Worm (Caenorhabditis elegans) whole organism, L3 larva: ENCODE results near the gene hlh-4.

Experiments used
- R02D3.7 ChIP-seq: fragments of 150-350 bp; optimal IDR thresholded peaks from 2 replicates; lab custom pipeline; 2014; ENCODE audit warnings: missing biosample characterization, missing genetic modification characterization
- ZK546.5 ChIP-seq: sonication (generic microtip); optimal IDR thresholded peaks from 2 replicates; lab custom pipeline; 2017; ENCODE audit warnings: missing biosample characterization, missing genetic modification characterization
- aly-2 ChIP-seq: fragments of 150-350 bp; optimal IDR thresholded peaks from 2 replicates; lab custom pipeline; 2014; ENCODE audit warnings: missing biosample characterization, missing genetic modification characterization
- ceh-16 ChIP-seq: sonication (generic microtip); optimal IDR thresholded peaks from 2 replicates; lab custom pipeline; 2017; ENCODE audit warnings: missing biosample characterization, missing genetic modification characterization
- ceh-28 ChIP-seq: fragments of 150-350 bp; optimal IDR thresholded peaks from 2 replicates; lab custom pipeline; 2014; ENCODE audit warnings: missing biosample characterization, missing genetic modification reagents, missing genetic modification characterization
- ceh-9 ChIP-seq: sonication (generic microtip); optimal IDR thresholded peaks from 2 replicates; lab custom pipeline; 2018; ENCODE audit warnings: missing biosample characterization, missing genetic modification characterization
- daf-12 ChIP-seq: fragments of 150-350 bp; optimal IDR thresholded peaks from 2 replicates; lab custom pipeline; 2014; ENCODE audit warnings: missing biosample characterization, missing genetic modification reagents, missing genetic modification characterization
- egl-27 ChIP-seq: sonication (generic microtip); optimal IDR thresholded peaks from 4 replicates; lab custom pipeline; 2017; ENCODE audit warnings: missing biosample characterization, missing genetic modification reagents, missing genetic modification characterization
- egl-5 ChIP-seq: fragments of 150-350 bp; optimal IDR thresholded peaks from 2 replicates; lab custom pipeline; 2017; ENCODE audit warnings: missing biosample characterization, missing genetic modification reagents, missing genetic modification characterization, inconsistent platforms
- elt-1 ChIP-seq: fragments of 150-350 bp; optimal IDR thresholded peaks from 2 replicates; lab custom pipeline; 2014; ENCODE audit warnings: missing biosample characterization, missing genetic modification characterization
- elt-2 ChIP-seq: sonication (generic microtip); optimal IDR thresholded peaks from 2 replicates; lab custom pipeline; 2016; ENCODE audit warnings: missing genetic modification reagents, mild to moderate bottlenecking, missing genetic modification characterization, missing compliant biosample characterization
- eor-1 ChIP-seq, 2 experiments: fragments of 150-350 bp; optimal IDR thresholded peaks; 2 replicates each; lab custom pipeline; 2014 to 2018; ENCODE audit warnings: missing biosample characterization in 2 of 2, missing genetic modification characterization in 2 of 2
- fkh-10 ChIP-seq: sonication (generic microtip); optimal IDR thresholded peaks from 2 replicates; lab custom pipeline; 2017; ENCODE audit warnings: missing biosample characterization, missing genetic modification reagents, missing genetic modification characterization
- hmg-11 ChIP-seq: sonication (generic microtip); optimal IDR thresholded peaks from 2 replicates; lab custom pipeline; 2016; ENCODE audit warnings: missing genetic modification characterization, missing compliant biosample characterization
- jun-1 ChIP-seq: fragments of 150-350 bp; optimal IDR thresholded peaks from 2 replicates; lab custom pipeline; 2014; ENCODE audit warnings: missing biosample characterization, missing genetic modification reagents, missing genetic modification characterization
- lin-15B ChIP-seq: fragments of 150-350 bp; optimal IDR thresholded peaks from 2 replicates; lab custom pipeline; 2014; ENCODE audit warnings: missing biosample characterization, missing genetic modification characterization
- lin-39 ChIP-seq: fragments of 150-350 bp; optimal IDR thresholded peaks from 2 replicates; lab custom pipeline; 2018; ENCODE audit warnings: missing biosample characterization, missing genetic modification reagents, missing genetic modification characterization
- lsy-12 ChIP-seq: sonication (generic microtip); optimal IDR thresholded peaks from 2 replicates; lab custom pipeline; 2016; ENCODE audit warnings: mild to moderate bottlenecking, missing genetic modification characterization, missing compliant biosample characterization
- mdl-1 ChIP-seq: fragments of 150-350 bp; optimal IDR thresholded peaks from 2 replicates; lab custom pipeline; 2014; ENCODE audit warnings: missing biosample characterization, missing genetic modification characterization
- mml-1 ChIP-seq: fragments of 150-350 bp; sonication (generic microtip); optimal IDR thresholded peaks from 3 replicates; lab custom pipeline; 2014; ENCODE audit warnings: missing biosample characterization, missing genetic modification characterization
- nfya-1 ChIP-seq: sonication (generic microtip); optimal IDR thresholded peaks from 2 replicates; lab custom pipeline; 2017; ENCODE audit warnings: missing genetic modification characterization, mild to moderate bottlenecking, missing compliant biosample characterization, antibody characterized with exemption, moderate library complexity; ENCODE audit not compliant: insufficient read depth
- nhr-11 ChIP-seq: fragments of 150-350 bp; optimal IDR thresholded peaks from 2 replicates; lab custom pipeline; 2014; ENCODE audit warnings: missing biosample characterization, missing genetic modification characterization
- nhr-12 ChIP-seq: fragments of 150-350 bp; optimal IDR thresholded peaks from 2 replicates; lab custom pipeline; 2014; ENCODE audit warnings: missing biosample characterization, missing genetic modification characterization
- nhr-23 ChIP-seq: fragments of 150-350 bp; optimal IDR thresholded peaks from 2 replicates; lab custom pipeline; 2014; ENCODE audit warnings: missing biosample characterization, missing genetic modification reagents, missing genetic modification characterization
- nhr-237 ChIP-seq: fragments of 150-350 bp; optimal IDR thresholded peaks from 2 replicates; lab custom pipeline; 2014; ENCODE audit warnings: missing biosample characterization, missing genetic modification characterization
- nhr-25 ChIP-seq: sonication (generic microtip); optimal IDR thresholded peaks from 2 replicates; lab custom pipeline; 2017; ENCODE audit warnings: missing biosample characterization, missing genetic modification characterization
- nhr-43 ChIP-seq: sonication (generic microtip); optimal IDR thresholded peaks from 2 replicates; lab custom pipeline; 2016; ENCODE audit warnings: mild to moderate bottlenecking, missing genetic modification characterization, missing compliant biosample characterization; ENCODE audit not compliant: poor library complexity, severe bottlenecking
- nhr-67 ChIP-seq: fragments of 150-350 bp; optimal IDR thresholded peaks from 2 replicates; lab custom pipeline; 2014; ENCODE audit warnings: missing biosample characterization, missing genetic modification characterization
- nhr-76 ChIP-seq: fragments of 150-350 bp; sonication (generic microtip); optimal IDR thresholded peaks from 5 replicates; lab custom pipeline; 2014; ENCODE audit warnings: missing biosample characterization, missing genetic modification characterization
- nhr-77 ChIP-seq: fragments of 150-350 bp; optimal IDR thresholded peaks from 2 replicates; lab custom pipeline; 2014; ENCODE audit warnings: missing biosample characterization, missing genetic modification characterization
- pha-4 ChIP-seq: fragments of 150-350 bp; optimal IDR thresholded peaks from 2 replicates; lab custom pipeline; 2014; ENCODE audit warnings: missing biosample characterization, missing genetic modification reagents, missing genetic modification characterization
- pqm-1 ChIP-seq: fragments of 150-350 bp; optimal IDR thresholded peaks from 2 replicates; lab custom pipeline; 2017; ENCODE audit warnings: missing biosample characterization, missing genetic modification characterization, inconsistent platforms
- sea-2 ChIP-seq: fragments of 150-350 bp; sonication (generic microtip); optimal IDR thresholded peaks from 4 replicates; lab custom pipeline; 2014; ENCODE audit warnings: missing biosample characterization, missing genetic modification reagents, missing genetic modification characterization
- skn-1 ChIP-seq: fragments of 150-350 bp; optimal IDR thresholded peaks from 2 replicates; lab custom pipeline; 2014; ENCODE audit warnings: missing biosample characterization, missing genetic modification characterization
- tbx-2 ChIP-seq: sonication (generic microtip); optimal IDR thresholded peaks from 2 replicates; lab custom pipeline; 2016; ENCODE audit warnings: mild to moderate bottlenecking, missing genetic modification characterization, missing compliant biosample characterization
- unc-39 ChIP-seq: sonication (generic microtip); optimal IDR thresholded peaks from 4 replicates; lab custom pipeline; 2017; ENCODE audit warnings: missing biosample characterization, missing genetic modification characterization
- unc-62 ChIP-seq: fragments of 150-350 bp; sonication (generic microtip); optimal IDR thresholded peaks from 4 replicates; lab custom pipeline; 2014; ENCODE audit warnings: missing biosample characterization, missing genetic modification reagents, missing genetic modification characterization
- ztf-4 ChIP-seq: fragments of 150-350 bp; optimal IDR thresholded peaks from 2 replicates; lab custom pipeline; 2014; ENCODE audit warnings: missing biosample characterization, missing genetic modification characterization

The hlh-4 gene

DNA sequence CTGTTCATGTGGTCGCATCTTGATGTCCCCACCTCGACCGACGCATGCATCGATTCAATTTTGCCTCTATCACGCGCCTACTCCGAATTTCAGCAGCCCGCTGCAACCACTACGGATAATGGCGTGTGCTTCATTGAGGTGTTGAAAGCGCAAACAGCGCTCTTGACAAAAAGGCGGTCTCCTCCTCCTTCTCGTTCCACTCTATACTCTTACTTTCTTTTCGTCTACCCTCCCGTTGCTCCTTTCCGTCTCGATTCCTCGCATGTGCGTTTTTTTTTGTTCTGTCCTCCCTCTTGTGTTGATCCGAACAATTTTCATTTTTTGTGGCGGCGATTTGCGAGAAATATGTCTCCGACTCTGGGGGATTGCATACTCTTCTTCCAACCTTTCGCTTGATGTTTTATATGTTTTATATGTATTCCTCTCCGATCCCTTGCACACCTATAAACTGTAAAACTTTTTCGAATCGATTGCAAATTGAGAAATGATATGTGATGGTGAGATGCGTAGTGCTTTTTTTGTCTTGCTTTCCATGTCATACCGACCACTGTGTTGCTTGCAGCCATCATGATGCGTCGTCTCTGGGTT, 36.1 kb downstream of the hlh-4 start:
- TF ChIP-seq elt-1 (tag; lab: Kevin White, UChicago) (no peak), elt-2 (tag; lab: Kevin White, UChicago) (peak; percentile 6), pha-4 (tag; lab: Kevin White, UChicago) (peak; percentile 68), fkh-10 (GFP tag; lab: Kevin White, UChicago) (no peak), nfya-1 (tag; lab: Kevin White, UChicago) (peak; percentile 3), unc-39 (tag; lab: Kevin White, UChicago) (no peak), lsy-12 (no peak), tbx-2 (tag; lab: Kevin White, UChicago) (no peak), mdl-1 (tag; lab: Kevin White, UChicago) (no peak), unc-62 (peak; percentile 6), ZK546.5 (tag; lab: Kevin White, UChicago) (no peak), sea-2 (GFP tag; lab: Kevin White, UChicago) (no peak), nhr-12 (no peak), pqm-1 (no peak), mml-1 (no peak), lin-15B (no peak), nhr-25 (tag; lab: Kevin White, UChicago) (no peak), nhr-76 (tag; lab: Kevin White, UChicago) (no peak), nhr-237 (tag; lab: Kevin White, UChicago) (no peak), ceh-28 (tag; lab: Kevin White, UChicago) (no peak), nhr-11 (no peak), R02D3.7 (tag; lab: Kevin White, UChicago) (no peak), egl-27 (no peak), aly-2 (tag; lab: Kevin White, UChicago) (no peak), hmg-11 (tag; lab: Kevin White, UChicago) (peak; percentile 28), nhr-77 (no peak), ceh-16 (tag; lab: Kevin White, UChicago) (no peak), eor-1 (tag; optimal IDR thresholded peaks at IDR 0.05; lab: Kevin White, UChicago) (no peak), daf-12 (tag; lab: Kevin White, UChicago) (no peak), egl-5 (no peak)

DNA sequence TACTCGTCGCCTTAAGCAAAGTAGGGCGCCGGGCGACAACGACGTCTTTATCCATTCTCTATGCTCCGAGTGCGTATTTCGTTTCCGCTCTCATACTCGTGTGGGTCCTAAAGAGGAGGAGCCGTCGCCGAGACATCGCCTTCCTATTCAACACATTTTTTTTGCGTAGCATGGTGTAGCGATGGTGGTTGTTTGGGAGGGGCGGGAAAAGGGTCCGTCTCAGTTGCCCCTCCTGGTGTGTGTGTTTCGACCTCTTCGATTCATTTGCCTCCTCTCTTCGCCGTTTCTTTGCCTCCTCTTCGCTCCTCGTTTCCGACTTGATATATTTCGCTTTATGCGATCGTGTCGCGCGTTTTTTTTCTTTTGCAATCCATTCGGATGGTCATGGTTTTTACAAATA, 37.1 kb downstream of the hlh-4 start:
- no peak for TF ChIP-seq lsy-12
- no peak for TF ChIP-seq nhr-76 (tag; lab: Kevin White, UChicago)
- peak; percentile 22 for TF ChIP-seq fkh-10 (GFP tag; lab: Kevin White, UChicago)

- TF ChIP-seq elt-2 (tag; lab: Kevin White, UChicago) (no peak), unc-39 (tag; lab: Kevin White, UChicago) (no peak), nhr-43 (tag; lab: Kevin White, UChicago) (no peak), mdl-1 (tag; lab: Kevin White, UChicago) (no peak), nhr-23 (tag; lab: Kevin White, UChicago) (peak; percentile 15), lin-39 (tag; lab: Kevin White, UChicago) (peak; percentile 60), nfya-1 (tag; lab: Kevin White, UChicago) (peak; percentile 15)
- TF ChIP-seq, all 47 proteins: peak for 3
These were observed 38.7 kb downstream of the hlh-4 start for ce11 chrIII:9700114-9700690.

ce11 chrIII:9699576-9699975, 39.3 kb downstream of the hlh-4 start, which contains the start of gene tlk-1:
tlk-1 (plus strand) TSS chrIII:9699876.
- TF ChIP-seq jun-1 (tag; lab: Kevin White, UChicago) (no peak), nhr-67 (no peak), elt-1 (tag; lab: Kevin White, UChicago) (no peak), fkh-10 (GFP tag; lab: Kevin White, UChicago) (no peak), lin-15B (no peak), eor-1 (tag; optimal IDR thresholded peaks at IDR 0.05; lab: Kevin White, UChicago) (no peak), ceh-9 (no peak), R02D3.7 (tag; lab: Kevin White, UChicago) (no peak), mdl-1 (tag; lab: Kevin White, UChicago) (no peak), egl-5 (no peak), lin-39 (tag; lab: Kevin White, UChicago) (no peak), pha-4 (tag; lab: Kevin White, UChicago) (no peak), nhr-43 (tag; lab: Kevin White, UChicago) (no peak), unc-62 (no peak), skn-1 (no peak), nhr-237 (tag; lab: Kevin White, UChicago) (no peak), ztf-4 (no peak), nfya-1 (tag; lab: Kevin White, UChicago) (no peak)
